Worm (Caenorhabditis elegans): ENCODE measurements around the gene eri-12.

DNA sequence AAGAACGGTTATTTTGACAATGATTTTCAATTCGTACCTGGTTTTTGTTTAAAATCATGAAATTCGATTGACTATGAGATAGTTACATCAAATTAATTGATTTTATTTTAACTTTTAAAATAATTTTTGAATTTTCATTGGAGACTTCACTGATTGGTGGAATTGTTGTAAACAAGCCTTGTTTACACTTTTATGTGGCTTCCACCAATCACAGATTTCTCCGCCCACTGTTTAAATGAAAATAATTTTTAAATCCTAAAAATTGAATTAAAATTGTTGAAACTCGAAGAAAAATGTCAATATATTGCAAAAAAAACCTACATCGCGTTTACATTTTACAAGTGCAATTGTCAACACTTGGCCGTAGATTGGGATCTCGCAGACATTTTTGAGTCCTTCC is 36.1 kb upstream of the eri-12 start:
- no peak for TF ChIP-seq pha-4 (tag; optimal IDR thresholded peaks at IDR 0.05)
- TF ChIP-seq unc-62 (GFP tag; optimal IDR thresholded peaks at IDR 0.05), result no peak
- TF ChIP-seq nhr-28 (tag; optimal IDR thresholded peaks at IDR 0.05), result no peak
- no peak for TF ChIP-seq nhr-237 (tag; optimal IDR thresholded peaks at IDR 0.05)
- no peak for TF ChIP-seq snpc-4 (tag; optimal IDR thresholded peaks at IDR 0.05)
- TF ChIP-seq unc-39 (tag; optimal IDR thresholded peaks at IDR 0.05), result no peak
- no peak for TF ChIP-seq nhr-2 (tag; optimal IDR thresholded peaks at IDR 0.05)

All from whole organism, mixed stage, embryonic.